Worm (Caenorhabditis elegans) whole organism, young adult: Measurements from ENCODE around the gene srh-293.

Experiments
- F10E7.11 ChIP-seq: sonication (generic microtip); optimal IDR thresholded peaks from 2 replicates; lab custom pipeline; 2017; ENCODE audit warnings: mild to moderate bottlenecking, missing genetic modification characterization, moderate library complexity, missing compliant biosample characterization
- attf-5 ChIP-seq: fragments of 200-800 bp; sonication (Bioruptor generic); optimal IDR thresholded peaks from 2 replicates; lab custom pipeline; 2018; ENCODE audit warnings: mild to moderate bottlenecking, missing genetic modification characterization, missing compliant biosample characterization
- die-1 ChIP-seq: sonication (generic microtip); optimal IDR thresholded peaks from 2 replicates; lab custom pipeline; 2016; ENCODE audit warnings: missing genotype, mild to moderate bottlenecking, missing genetic modification characterization, missing compliant biosample characterization
- hrde-1 ChIP-seq: sonication (generic microtip); optimal IDR thresholded peaks from 2 replicates; lab custom pipeline; 2016; ENCODE audit warnings: missing genetic modification characterization, mild to moderate bottlenecking, missing compliant biosample characterization, moderate library complexity, missing genotype, missing genetic modification reagents, borderline replicate concordance
- sea-2 ChIP-seq: fragments of 200-800 bp; sonication (Bioruptor generic); IDR thresholded peaks from 2 replicates; pipeline ENCODE4 v1.3.6; 2022; ENCODE audit warnings: missing genetic modification characterization, missing compliant biosample characterization
- snpc-1.1 ChIP-seq: sonication (generic microtip); optimal IDR thresholded peaks from 2 replicates; lab custom pipeline; 2017; ENCODE audit warnings: missing genetic modification characterization, mild to moderate bottlenecking, missing compliant biosample characterization, antibody characterized with exemption, moderate library complexity, missing genotype, missing genetic modification reagents; ENCODE audit not compliant: insufficient read depth
- unc-130 ChIP-seq: sonication (generic microtip); optimal IDR thresholded peaks from 2 replicates; lab custom pipeline; 2016; ENCODE audit warnings: missing genetic modification reagents, missing genetic modification characterization, missing compliant biosample characterization
- ztf-18 ChIP-seq: sonication (generic microtip); optimal IDR thresholded peaks from 2 replicates; lab custom pipeline; 2016; ENCODE audit warnings: missing genotype, mild to moderate bottlenecking, missing genetic modification characterization, missing compliant biosample characterization
- ztf-26 ChIP-seq: sonication (generic microtip); optimal IDR thresholded peaks from 2 replicates; lab custom pipeline; 2017; ENCODE audit warnings: missing genetic modification characterization, missing compliant biosample characterization

DNA sequence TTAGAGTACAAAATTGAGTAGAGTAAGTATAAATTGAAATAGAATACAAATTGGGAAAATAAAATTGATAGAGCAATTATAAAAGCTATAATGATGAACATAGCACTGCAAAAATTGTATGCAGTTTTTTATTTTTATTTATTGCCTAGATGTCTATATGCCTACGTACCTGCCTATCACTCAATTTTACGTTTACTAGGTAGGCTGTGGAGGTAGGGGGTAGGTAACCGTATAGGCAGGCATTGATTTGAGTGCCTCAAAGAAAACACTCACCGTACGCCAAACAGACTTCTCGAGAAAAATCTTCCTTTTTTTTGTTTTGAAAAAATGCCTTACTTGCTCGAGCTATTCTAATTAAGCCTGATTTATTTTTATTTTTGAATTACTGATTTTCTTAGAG, 34.4 kb upstream of the srh-293 start, which contains the start of gene srbc-56:
- TF ChIP-seq unc-130 (no peak), die-1 (tag; lab: Kevin White, UChicago) (no peak), snpc-1.1 (tag; lab: Kevin White, UChicago) (no peak), ztf-18 (tag; lab: Kevin White, UChicago) (no peak), attf-5 (GFP tag; lab: Kevin White, UChicago) (no peak), ztf-26 (tag; lab: Kevin White, UChicago) (no peak), sea-2 (no peak), hrde-1 (no peak), F10E7.11 (tag; lab: Kevin White, UChicago) (no peak)
